Worm (Caenorhabditis elegans) whole organism, late embryonic: ENCODE data around the gene sri-7.

Experiments
- ama-1 ChIP-seq: fragments of 150-350 bp; optimal IDR thresholded peaks from 2 replicates; lab custom pipeline; 2014
- ceh-2 ChIP-seq: sonication (generic microtip); optimal IDR thresholded peaks from 2 replicates; lab custom pipeline; 2016; ENCODE audit warnings: missing genotype, missing genetic modification characterization, missing compliant biosample characterization
- che-1 ChIP-seq: sonication (generic microtip); optimal IDR thresholded peaks from 2 replicates; lab custom pipeline; 2016; ENCODE audit warnings: mild to moderate bottlenecking, missing genetic modification characterization, missing compliant biosample characterization
- fkh-10 ChIP-seq: fragments of 150-350 bp; optimal IDR thresholded peaks from 2 replicates; lab custom pipeline; 2014; ENCODE audit warnings: missing biosample characterization, missing genetic modification reagents, missing genetic modification characterization
- hlh-30 ChIP-seq: sonication (generic microtip); optimal IDR thresholded peaks from 2 replicates; lab custom pipeline; 2017; ENCODE audit warnings: antibody characterized with exemption, missing genetic modification characterization, missing compliant biosample characterization; ENCODE audit not compliant: insufficient read depth
- nhr-11 ChIP-seq: fragments of 150-350 bp; optimal IDR thresholded peaks from 2 replicates; lab custom pipeline; 2014; ENCODE audit warnings: missing biosample characterization, missing genetic modification characterization
- nhr-232 ChIP-seq: sonication (generic microtip); optimal IDR thresholded peaks from 2 replicates; lab custom pipeline; 2016; ENCODE audit warnings: missing genetic modification characterization, missing compliant biosample characterization
- pha-4 ChIP-seq: fragments of 150-350 bp; optimal IDR thresholded peaks from 2 replicates; lab custom pipeline; 2018; ENCODE audit warnings: missing biosample characterization, missing genetic modification reagents, missing genetic modification characterization
- pqm-1 ChIP-seq: sonication (generic microtip); optimal IDR thresholded peaks from 2 replicates; lab custom pipeline; 2016; ENCODE audit warnings: missing genetic modification characterization, missing compliant biosample characterization
- rnt-1 ChIP-seq: sonication (generic microtip); optimal IDR thresholded peaks from 2 replicates; lab custom pipeline; 2016; ENCODE audit warnings: missing genetic modification characterization, missing compliant biosample characterization
- ttx-3 ChIP-seq: sonication (generic microtip); optimal IDR thresholded peaks from 2 replicates; lab custom pipeline; 2016; ENCODE audit warnings: missing genetic modification reagents, missing genetic modification characterization, missing compliant biosample characterization
- unc-42 ChIP-seq: sonication (generic microtip); optimal IDR thresholded peaks from 2 replicates; lab custom pipeline; 2016; ENCODE audit warnings: missing genotype, missing genetic modification characterization, missing compliant biosample characterization
- unc-86 ChIP-seq: sonication (generic microtip); optimal IDR thresholded peaks from 2 replicates; lab custom pipeline; 2016; ENCODE audit warnings: missing genetic modification characterization, missing compliant biosample characterization
- ztf-16 ChIP-seq: sonication (generic microtip); optimal IDR thresholded peaks from 2 replicates; lab custom pipeline; 2017; ENCODE audit warnings: missing genetic modification characterization, missing compliant biosample characterization

- no peak for TF ChIP-seq ttx-3
- no peak for TF ChIP-seq pha-4 (tag; lab: Kevin White, UChicago)
- TF ChIP-seq che-1 = no peak
- no peak for TF ChIP-seq nhr-232 (tag; lab: Kevin White, UChicago)
- TF ChIP-seq unc-42 (tag; lab: Kevin White, UChicago) = no peak
- TF ChIP-seq ama-1 = no peak
- no peak for TF ChIP-seq fkh-10 (GFP tag; lab: Kevin White, UChicago)
- TF ChIP-seq unc-86 = no peak
- no peak for TF ChIP-seq nhr-11 (tag; lab: Kevin White, UChicago)
- no peak for TF ChIP-seq ztf-16 (tag; lab: Kevin White, UChicago)
- TF ChIP-seq ceh-2 (tag; lab: Kevin White, UChicago) = no peak
- no peak for TF ChIP-seq pqm-1 (tag; lab: Kevin White, UChicago)
- TF ChIP-seq rnt-1 (tag; lab: Kevin White, UChicago) = no peak
- no peak for TF ChIP-seq hlh-30
Measured at ce11 chrV:15367770-15368169, 32.4 kb upstream of the sri-7 start.
